Fruit fly (Drosophila melanogaster) whole organism: ENCODE measurements around the gene RhoGAP68F.

Source experiments
- CG8478 ChIP-seq: fragments of >200 bp; optimal IDR thresholded peaks from 2 replicates; lab custom pipeline; 2018; ENCODE audit warnings: inconsistent platforms
- EcR ChIP-seq, 2 experiments: fragments of >200 bp; optimal IDR thresholded peaks; 2 replicates each; lab custom pipeline; 2017; ENCODE audit warnings: missing biosample characterization in 2 of 2, missing genetic modification characterization in 2 of 2, missing genetic modification reagents in 2 of 2
- pan ChIP-seq: fragments of >200 bp; optimal IDR thresholded peaks from 2 replicates; lab custom pipeline; 2017

DNA sequence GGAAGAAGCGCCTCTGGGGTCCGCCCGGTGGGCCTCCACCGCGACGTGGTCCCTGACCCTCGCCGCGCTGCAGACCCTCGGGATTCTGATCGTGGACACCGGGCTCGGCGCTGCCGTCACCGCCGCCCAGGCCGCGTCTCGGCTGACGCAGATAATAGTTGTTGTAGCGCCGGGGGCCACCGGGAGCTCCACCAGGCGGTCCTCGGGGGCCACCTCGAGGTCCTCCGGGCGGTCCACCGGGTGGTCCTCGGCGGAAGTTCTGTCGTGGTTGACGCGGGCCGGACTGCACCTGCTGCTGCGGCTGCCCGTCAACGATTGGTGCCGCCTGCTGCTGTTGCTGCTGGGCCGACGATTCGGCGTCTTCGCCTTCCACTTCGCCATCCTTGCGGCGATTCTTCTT is 15.8 kb upstream of the RhoGAP68F start:
- TF ChIP-seq CG8478 (lab: Kevin White, UChicago): no peak
- no peak for TF ChIP-seq pan (lab: Kevin White, UChicago)
- TF ChIP-seq EcR (GFP tag; optimal IDR thresholded peaks at IDR 0.05; lab: Kevin White, UChicago): no peak
